Worm (Caenorhabditis elegans) whole organism, L1 larva: Measurements from ENCODE around the gene T18D3.9.
A peak's percentile ranks its signal among the peaks of the same experiment; 100 is the strongest.

Experiments used
- C04F5.9 ChIP-seq: sonication (generic microtip); optimal IDR thresholded peaks from 2 replicates; lab custom pipeline; 2016; ENCODE audit warnings: missing genetic modification characterization, missing compliant biosample characterization
- F16B12.6 ChIP-seq: fragments of 150-350 bp; optimal IDR thresholded peaks from 2 replicates; lab custom pipeline; 2014; ENCODE audit warnings: missing biosample characterization, missing genetic modification characterization
- aly-2 ChIP-seq: fragments of 150-350 bp; optimal IDR thresholded peaks from 2 replicates; lab custom pipeline; 2014; ENCODE audit warnings: missing biosample characterization, missing genetic modification characterization
- ceh-82 ChIP-seq, 3 experiments: fragments of 150-350 bp in 1 of 3; sonication (generic microtip) in 2 of 3; optimal IDR thresholded peaks; 2 replicates each; lab custom pipeline; 2014 to 2017; ENCODE audit warnings: missing biosample characterization in 3 of 3, missing genetic modification characterization in 3 of 3
- ceh-88 ChIP-seq: fragments of 200-800 bp; sonication (Bioruptor generic); IDR thresholded peaks from 2 replicates; pipeline ENCODE4 v1.3.6; 2022; ENCODE audit warnings: missing genetic modification characterization, missing compliant biosample characterization
- dsc-1 ChIP-seq: sonication (generic microtip); optimal IDR thresholded peaks from 2 replicates; lab custom pipeline; 2016; ENCODE audit warnings: mild to moderate bottlenecking, missing genetic modification characterization, missing compliant biosample characterization
- efl-1 ChIP-seq, 4 experiments: fragments of 150-350 bp; optimal IDR thresholded peaks in 3 of 4; peaks in 1 of 4; 1 replicate in 1 of 4; 2 replicates in 3 of 4; lab custom pipeline; 2014; ENCODE audit warnings: missing biosample characterization in 2 of 4, missing genetic modification characterization in 2 of 4, missing genetic modification reagents in 2 of 4
- egl-27 ChIP-seq, 2 experiments: fragments of 150-350 bp in 1 of 2; sonication (generic microtip); optimal IDR thresholded peaks; 3 replicates each; lab custom pipeline; 2017 to 2018; ENCODE audit warnings: missing biosample characterization in 2 of 2, missing genetic modification characterization in 2 of 2, missing genetic modification reagents in 2 of 2
- elt-2 ChIP-seq: sonication (generic microtip); optimal IDR thresholded peaks from 2 replicates; lab custom pipeline; 2016; ENCODE audit warnings: missing genetic modification characterization, mild to moderate bottlenecking, inconsistent platforms, missing compliant biosample characterization, missing genetic modification reagents
- ets-5 ChIP-seq: fragments of 200-800 bp; sonication (Bioruptor generic); IDR thresholded peaks from 2 replicates; pipeline ENCODE4 v1.3.6; 2022; ENCODE audit warnings: missing genetic modification characterization, missing compliant biosample characterization
- fkh-10 ChIP-seq: sonication (generic microtip); optimal IDR thresholded peaks from 2 replicates; lab custom pipeline; 2017; ENCODE audit warnings: missing biosample characterization, missing genetic modification reagents, missing genetic modification characterization
- fkh-4 ChIP-seq: sonication (generic microtip); optimal IDR thresholded peaks from 2 replicates; lab custom pipeline; 2016; ENCODE audit warnings: missing compliant biosample characterization, missing genetic modification characterization, borderline replicate concordance
- grh-1 ChIP-seq: fragments of 200-800 bp; sonication (Bioruptor generic); IDR thresholded peaks from 2 replicates; pipeline ENCODE4 v1.3.6; 2022; ENCODE audit warnings: missing genetic modification reagents, missing genetic modification characterization, missing compliant biosample characterization
- hlh-17 ChIP-seq: fragments of 200-800 bp; sonication (Bioruptor generic); optimal IDR thresholded peaks from 2 replicates; lab custom pipeline; 2018; ENCODE audit warnings: missing genetic modification characterization, mild to moderate bottlenecking, missing compliant biosample characterization, moderate library complexity, borderline replicate concordance
- hlh-4 ChIP-seq: sonication (generic microtip); optimal IDR thresholded peaks from 2 replicates; lab custom pipeline; 2016; ENCODE audit warnings: mild to moderate bottlenecking, missing genetic modification characterization, missing compliant biosample characterization
- irx-1 ChIP-seq: sonication (generic microtip); optimal IDR thresholded peaks from 2 replicates; lab custom pipeline; 2016; ENCODE audit warnings: missing genetic modification characterization, missing compliant biosample characterization
- lin-14 ChIP-seq: fragments of 200-800 bp; sonication (Bioruptor generic); optimal IDR thresholded peaks from 2 replicates; lab custom pipeline; 2018; ENCODE audit warnings: mild to moderate bottlenecking, missing genetic modification characterization, moderate library complexity, missing compliant biosample characterization
- lin-35 ChIP-seq, 2 experiments: fragments of 150-350 bp; optimal IDR thresholded peaks; 2 replicates each; lab custom pipeline; 2014; ENCODE audit warnings: missing biosample characterization in 2 of 2, missing genetic modification characterization in 2 of 2, missing genetic modification reagents in 2 of 2
- lir-3 ChIP-seq: sonication (generic microtip); optimal IDR thresholded peaks from 2 replicates; lab custom pipeline; 2016; ENCODE audit warnings: mild to moderate bottlenecking, missing genetic modification characterization, moderate library complexity, missing compliant biosample characterization; ENCODE audit not compliant: poor library complexity
- lsy-2 ChIP-seq, 2 experiments: fragments of 150-350 bp; optimal IDR thresholded peaks; 2 replicates each; lab custom pipeline; 2014; ENCODE audit warnings: missing biosample characterization in 2 of 2, missing genetic modification characterization in 2 of 2
- mab-9 ChIP-seq: fragments of 200-800 bp; sonication (Bioruptor generic); IDR thresholded peaks from 2 replicates; pipeline ENCODE4 v1.3.6; 2022; ENCODE audit warnings: missing genetic modification reagents, missing genetic modification characterization, missing compliant biosample characterization
- nhr-12 ChIP-seq: sonication (generic microtip); optimal IDR thresholded peaks from 2 replicates; lab custom pipeline; 2017; ENCODE audit warnings: missing biosample characterization, missing genetic modification characterization
- nhr-19 ChIP-seq: fragments of 200-800 bp; sonication (Bioruptor generic); conservative IDR thresholded peaks from 2 replicates; pipeline ENCODE4 v1.3.6; 2022; ENCODE audit warnings: missing genetic modification characterization, missing compliant biosample characterization
- nhr-20 ChIP-seq: sonication (generic microtip); optimal IDR thresholded peaks from 2 replicates; lab custom pipeline; 2016; ENCODE audit warnings: mild to moderate bottlenecking, missing genetic modification characterization, missing compliant biosample characterization
- nhr-47 ChIP-seq: sonication (generic microtip); optimal IDR thresholded peaks from 2 replicates; lab custom pipeline; 2016; ENCODE audit warnings: mild to moderate bottlenecking, missing genetic modification characterization, moderate library complexity, missing compliant biosample characterization
- nhr-76 ChIP-seq: sonication (generic microtip); optimal IDR thresholded peaks from 2 replicates; lab custom pipeline; 2017; ENCODE audit warnings: missing biosample characterization, missing genetic modification characterization
- nhr-84 ChIP-seq: sonication (generic microtip); optimal IDR thresholded peaks from 2 replicates; lab custom pipeline; 2017; ENCODE audit warnings: missing biosample characterization, missing genetic modification characterization
- pag-3 ChIP-seq: sonication (generic microtip); optimal IDR thresholded peaks from 2 replicates; lab custom pipeline; 2017; ENCODE audit warnings: missing genetic modification characterization, mild to moderate bottlenecking, missing compliant biosample characterization, antibody characterized with exemption, borderline replicate concordance; ENCODE audit not compliant: insufficient read depth
- rnt-1 ChIP-seq: sonication (generic microtip); optimal IDR thresholded peaks from 2 replicates; lab custom pipeline; 2016; ENCODE audit warnings: mild to moderate bottlenecking, missing genetic modification characterization, moderate library complexity, missing compliant biosample characterization
- skn-1 ChIP-seq: fragments of 150-350 bp; optimal IDR thresholded peaks from 2 replicates; lab custom pipeline; 2014; ENCODE audit warnings: missing biosample characterization, missing genetic modification characterization
- snpc-4 ChIP-seq: fragments of 150-350 bp; optimal IDR thresholded peaks from 2 replicates; lab custom pipeline; 2014; ENCODE audit warnings: missing biosample characterization, missing genetic modification characterization
- snu-23 ChIP-seq: sonication (generic microtip); optimal IDR thresholded peaks from 2 replicates; lab custom pipeline; 2016; ENCODE audit warnings: missing genetic modification characterization, missing compliant biosample characterization
- swsn-7 ChIP-seq: sonication (generic microtip); optimal IDR thresholded peaks from 2 replicates; lab custom pipeline; 2016; ENCODE audit warnings: missing genetic modification characterization, missing compliant biosample characterization
- tlp-1 ChIP-seq: fragments of 150-350 bp; optimal IDR thresholded peaks from 2 replicates; lab custom pipeline; 2014; ENCODE audit warnings: missing biosample characterization, missing genetic modification characterization
- unc-62 ChIP-seq: fragments of 150-350 bp; optimal IDR thresholded peaks from 2 replicates; lab custom pipeline; 2014; ENCODE audit warnings: missing biosample characterization, missing genetic modification reagents, missing genetic modification characterization
- unc-86 ChIP-seq: sonication (generic microtip); optimal IDR thresholded peaks from 2 replicates; lab custom pipeline; 2016; ENCODE audit warnings: missing genetic modification characterization, missing compliant biosample characterization
- zag-1 ChIP-seq: fragments of 150-350 bp; optimal IDR thresholded peaks from 2 replicates; lab custom pipeline; 2014; ENCODE audit warnings: missing biosample characterization, missing genetic modification characterization
- zip-4 ChIP-seq: fragments of 200-800 bp; sonication (Bioruptor generic); optimal IDR thresholded peaks from 2 replicates; lab custom pipeline; 2018; ENCODE audit warnings: mild to moderate bottlenecking, missing genetic modification characterization, moderate library complexity, missing compliant biosample characterization
- ztf-11 ChIP-seq, 2 experiments: sonication (generic microtip); optimal IDR thresholded peaks; 2 replicates each; lab custom pipeline; 2016 to 2017; ENCODE audit warnings: missing genetic modification characterization in 2 of 2, missing biosample characterization in 1 of 2, missing compliant biosample characterization in 1 of 2
- ztf-4 ChIP-seq: fragments of 150-350 bp; optimal IDR thresholded peaks from 2 replicates; lab custom pipeline; 2014; ENCODE audit warnings: missing biosample characterization, missing genetic modification characterization

The T18D3.9 gene

DNA sequence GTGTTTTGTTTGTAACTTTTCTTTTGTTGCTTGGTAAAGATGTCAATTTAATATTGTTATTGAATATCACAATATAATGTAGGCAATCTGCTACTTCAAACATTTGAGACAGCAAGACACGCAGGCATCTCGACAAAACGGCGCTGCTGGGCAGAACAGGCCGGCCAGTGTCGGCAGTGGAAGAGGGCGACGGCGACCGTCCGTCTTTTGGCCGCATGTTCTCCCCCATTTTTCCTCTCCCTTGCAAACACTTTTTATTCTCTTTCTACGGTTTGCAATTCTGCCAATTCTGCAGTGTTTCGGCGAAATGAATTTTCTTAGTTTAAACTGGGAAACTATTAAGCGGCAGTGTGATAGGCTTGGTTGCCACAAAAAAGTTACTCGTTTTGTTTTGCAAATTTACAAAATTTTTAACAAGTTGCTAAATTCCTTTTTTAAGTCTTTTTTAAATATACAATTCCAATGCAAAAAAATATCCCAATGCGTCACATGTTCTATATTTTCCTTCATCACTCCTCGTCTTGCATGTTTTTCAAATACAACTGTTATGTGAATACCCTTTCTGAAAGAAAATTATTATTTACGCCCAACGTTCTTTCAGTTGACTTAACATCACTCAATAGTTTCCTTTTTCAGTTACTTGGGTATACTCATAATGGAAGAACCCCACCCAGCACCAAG, 4.9 kb downstream of the T18D3.9 start, which contains the start of gene T18D3.6 (continued):
- TF ChIP-seq efl-1 (optimal IDR thresholded peaks at IDR 0.05; lab: Kevin White, UChicago) = no peak
- TF ChIP-seq efl-1 (GFP tag; optimal IDR thresholded peaks at IDR 0.05 in 1 of 2; lab: Kevin White, UChicago) = no peak
- TF ChIP-seq hlh-4 (tag; lab: Kevin White, UChicago) = no peak
- no peak for TF ChIP-seq lsy-2 (tag; optimal IDR thresholded peaks at IDR 0.05; lab: Kevin White, UChicago)
- TF ChIP-seq aly-2 = no peak
- TF ChIP-seq mab-9 = no peak
- TF ChIP-seq skn-1 (tag; lab: Kevin White, UChicago) = no peak
- TF ChIP-seq tlp-1 (tag; lab: Kevin White, UChicago) = no peak
- TF ChIP-seq C04F5.9 (tag; lab: Kevin White, UChicago) = no peak
- no peak for TF ChIP-seq ets-5 (GFP tag; lab: Robert Waterston, UW)
- no peak for TF ChIP-seq unc-62 (GFP tag; lab: Kevin White, UChicago)
- no peak for TF ChIP-seq unc-86 (tag; lab: Kevin White, UChicago)
- no peak for TF ChIP-seq nhr-76
- peak in 1 of 2 experiments; percentile 15 for TF ChIP-seq lin-35 (GFP tag; optimal IDR thresholded peaks at IDR 0.05; lab: Kevin White, UChicago)
- peak; percentile 3 for TF ChIP-seq elt-2
- TF ChIP-seq snu-23 (GFP tag; lab: Kevin White, UChicago) = peak; percentile 25
- no peak for TF ChIP-seq nhr-84 (tag; lab: Kevin White, UChicago)
- TF ChIP-seq nhr-12 (tag; lab: Kevin White, UChicago) = no peak
- peak; percentile 19 for TF ChIP-seq rnt-1 (tag; lab: Kevin White, UChicago)
- TF ChIP-seq ceh-82 (tag; optimal IDR thresholded peaks at IDR 0.05; lab: Kevin White, UChicago) = no peak
- TF ChIP-seq nhr-20 = peak; percentile 23
- no peak for TF ChIP-seq F16B12.6 (tag; lab: Kevin White, UChicago)
- TF ChIP-seq irx-1 (tag; lab: Kevin White, UChicago) = no peak
- no peak for TF ChIP-seq nhr-47 (tag; lab: Kevin White, UChicago)
- TF ChIP-seq dsc-1 (tag; lab: Kevin White, UChicago) = no peak
- no peak for TF ChIP-seq snpc-4
- no peak for TF ChIP-seq egl-27 (tag; optimal IDR thresholded peaks at IDR 0.05; lab: Kevin White, UChicago)
- TF ChIP-seq swsn-7 (tag; lab: Kevin White, UChicago) = no peak
- TF ChIP-seq hlh-17 (GFP tag; lab: Kevin White, UChicago) = no peak
- no peak for TF ChIP-seq grh-1 (GFP tag; lab: Robert Waterston, UW)
- no peak for TF ChIP-seq ztf-4 (tag; lab: Kevin White, UChicago)
- no peak for TF ChIP-seq fkh-4 (tag; lab: Kevin White, UChicago)
- no peak for TF ChIP-seq ceh-88 (GFP tag; lab: Robert Waterston, UW)
- TF ChIP-seq nhr-19 (GFP tag; lab: Robert Waterston, UW) = no peak
- TF ChIP-seq lin-14 (GFP tag; lab: Kevin White, UChicago) = peak; percentile 60
- TF ChIP-seq zag-1 = no peak
- no peak for TF ChIP-seq ztf-11 (tag; optimal IDR thresholded peaks at IDR 0.05; lab: Kevin White, UChicago)
- TF ChIP-seq fkh-10 (GFP tag; lab: Kevin White, UChicago) = no peak
- TF ChIP-seq, all 84 proteins: peak for 9

DNA sequence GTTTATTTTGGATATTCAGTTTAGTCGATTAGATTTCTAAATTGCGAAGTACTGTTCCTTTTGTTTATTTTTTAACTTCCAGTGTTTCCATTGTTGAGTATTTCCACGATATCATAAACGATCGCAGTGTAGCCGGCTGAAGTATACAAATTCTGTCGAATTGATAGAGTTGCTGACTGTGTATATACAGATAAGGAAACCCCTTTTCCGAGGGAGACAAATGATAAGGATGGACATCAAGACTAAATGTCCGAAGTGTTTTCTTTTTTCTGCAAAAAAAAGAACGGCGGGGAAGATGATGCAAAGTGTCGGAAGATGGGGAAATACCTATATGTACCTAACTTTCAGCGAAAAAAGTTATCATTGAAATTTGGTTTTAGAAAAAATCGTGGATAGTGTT, 7.7 kb downstream of the T18D3.9 start:
- peak; percentile 8 for TF ChIP-seq elt-2
- no peak for TF ChIP-seq zip-4
- no peak for TF ChIP-seq pag-3

DNA sequence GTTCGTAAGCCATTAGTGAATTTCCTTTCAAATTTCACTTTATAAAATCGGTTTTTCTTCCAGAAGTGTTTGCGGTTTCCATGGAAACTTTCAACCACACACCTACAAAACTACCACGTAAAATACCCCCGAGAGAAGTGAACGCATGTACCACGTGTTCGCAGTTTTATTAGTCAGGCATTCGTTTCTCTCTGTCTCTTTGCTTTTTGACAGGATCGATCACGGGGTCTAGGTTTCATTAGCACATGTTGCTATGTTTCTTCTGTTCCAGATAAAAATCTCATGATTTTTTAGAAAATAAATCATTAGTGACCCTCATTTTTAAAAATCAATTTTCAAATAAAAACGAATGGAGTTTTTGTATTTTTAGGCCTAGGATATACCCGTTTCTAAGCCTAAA, 9.8 kb downstream of the T18D3.9 start:
- TF ChIP-seq efl-1 (optimal IDR thresholded peaks at IDR 0.05; lab: Kevin White, UChicago) (no peak), efl-1 (GFP tag; optimal IDR thresholded peaks at IDR 0.05 in 1 of 2; lab: Kevin White, UChicago) (peak in 1 of 2 experiments; percentile 11), lir-3 (tag; lab: Kevin White, UChicago) (no peak)
